Fruit fly (Drosophila melanogaster) Kc167 (cell line): ENCODE measurements around the gene CG34160.

ENCODE experiments used
- Myc ChIP-seq: fragments of >200 bp; optimal IDR thresholded peaks from 2 replicates; lab custom pipeline; 2017; ENCODE audit warnings: missing external identifiers
- Sin3A ChIP-seq: fragments of >200 bp; optimal IDR thresholded peaks from 2 replicates; lab custom pipeline; 2018; ENCODE audit warnings: missing external identifiers
- h ChIP-seq: fragments of >200 bp; optimal IDR thresholded peaks from 3 replicates; lab custom pipeline; 2018; ENCODE audit warnings: missing external identifiers
- insv ChIP-seq: fragments of >200 bp; optimal IDR thresholded peaks from 3 replicates; lab custom pipeline; 2018; ENCODE audit warnings: missing external identifiers
- psq ChIP-seq: fragments of >200 bp; optimal IDR thresholded peaks from 2 replicates; lab custom pipeline; 2017; ENCODE audit warnings: missing external identifiers
- ttk ChIP-seq: sonication (Bioruptor generic); optimal IDR thresholded peaks from 2 replicates; lab custom pipeline; 2017; ENCODE audit warnings: missing external identifiers

CG34160 gene

DNA sequence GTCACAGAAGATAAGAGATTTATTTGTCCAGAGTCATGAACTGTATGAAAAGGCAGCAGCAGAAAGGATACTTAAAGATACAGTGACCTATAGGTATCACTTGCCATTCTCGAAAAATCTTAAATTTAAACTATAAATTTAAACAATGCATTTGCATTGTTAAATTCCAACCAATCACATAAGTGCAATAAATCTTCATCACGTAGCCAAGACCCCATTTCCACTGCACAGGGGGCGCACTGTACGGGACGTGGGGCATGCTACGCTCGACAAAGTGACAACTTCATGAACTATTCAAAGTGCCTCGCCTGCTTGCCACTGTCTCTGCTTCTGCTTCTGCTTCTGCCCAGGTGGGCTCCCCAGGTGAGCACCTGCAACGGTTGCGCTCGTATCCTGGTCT lies 24.3 kb upstream of the CG34160 start:
- TF ChIP-seq ttk: no peak
- TF ChIP-seq insv: no peak
- TF ChIP-seq Sin3A (lab: Kevin White, UChicago): no peak
- TF ChIP-seq Myc (lab: Kevin White, UChicago): no peak
- no peak for TF ChIP-seq h
- no peak for TF ChIP-seq psq (lab: Kevin White, UChicago)

dm6 chr2L:10565674-10566073 lies 13.9 kb upstream of the CG34160 start:
- TF ChIP-seq psq (lab: Kevin White, UChicago) (no peak), insv (no peak), Sin3A (lab: Kevin White, UChicago) (no peak), ttk (no peak), h (no peak), Myc (lab: Kevin White, UChicago) (no peak)

DNA sequence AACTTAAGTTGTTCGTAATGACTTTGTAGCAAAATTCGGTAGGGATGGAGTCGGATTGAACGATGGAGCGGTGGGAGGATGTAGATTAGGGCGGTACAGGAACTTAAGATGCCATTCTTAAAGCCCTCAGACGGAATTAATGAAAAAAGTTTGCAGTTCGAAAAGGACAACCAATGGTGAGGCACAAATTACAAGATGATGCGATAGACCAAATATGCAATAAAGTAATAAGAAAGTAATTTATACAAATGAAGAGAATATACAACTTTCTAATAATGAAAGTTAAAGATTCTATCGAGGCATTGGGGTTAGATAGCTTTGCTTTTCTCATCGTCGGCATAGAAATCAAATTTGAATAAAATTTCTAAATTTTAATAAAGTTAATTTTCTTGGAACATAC lies 12.6 kb upstream of the CG34160 start, which contains the start of gene CG6138:
CG6138 (plus strand) TSS at position 301 of the 400 bp plus-strand sequence.
- TF ChIP-seq ttk: no peak

DNA sequence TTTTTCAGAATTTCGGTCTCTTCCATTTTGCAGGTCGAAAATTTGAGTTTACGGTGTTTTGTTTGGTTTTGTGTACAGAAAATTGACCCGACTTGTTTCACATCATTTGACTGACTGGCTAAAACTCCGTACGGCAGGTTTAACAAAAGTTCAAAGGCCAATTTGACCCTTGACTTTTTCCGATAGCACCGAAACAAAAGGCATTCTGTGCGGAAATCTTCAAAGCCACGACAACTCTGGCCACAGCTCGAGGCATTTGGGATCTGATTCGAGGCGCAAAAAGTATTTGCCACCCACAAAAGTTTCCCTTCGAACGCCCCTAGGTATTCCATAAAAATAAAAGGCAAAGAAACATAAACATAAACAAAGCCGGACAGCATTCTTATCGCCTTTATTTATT lies 1.9 kb upstream of the CG34160 start, which contains the start of gene w-cup:
w-cup (minus strand) TSS at position 101 of the 400 bp plus-strand sequence.
- no peak for TF ChIP-seq ttk
- no peak for TF ChIP-seq Myc (lab: Kevin White, UChicago)
- TF ChIP-seq Sin3A (lab: Kevin White, UChicago): no peak
- no peak for TF ChIP-seq insv
- TF ChIP-seq h: no peak
- no peak for TF ChIP-seq psq (lab: Kevin White, UChicago)

DNA sequence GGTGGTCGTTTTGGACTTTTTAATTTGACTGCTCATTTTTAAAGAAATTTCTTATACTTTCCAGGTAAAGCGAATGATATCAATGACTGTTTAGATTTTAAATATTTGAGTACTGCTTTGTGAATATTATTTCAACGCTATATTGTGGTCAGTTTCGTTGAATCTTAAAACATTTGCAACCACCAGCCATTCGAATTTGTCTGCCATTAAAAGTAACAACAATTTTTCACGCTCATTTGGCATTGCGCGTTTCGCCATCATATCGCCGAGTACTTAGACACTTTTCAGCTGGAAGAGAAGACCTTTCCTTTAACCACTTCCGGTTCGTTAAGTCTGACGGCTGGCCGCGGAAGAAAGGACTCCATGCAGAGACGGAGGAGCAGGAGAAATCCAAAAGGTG lies 2.0 kb downstream of the CG34160 start, which contains the start of gene CG34161:
CG34161 (minus strand) TSS at position 101 of the 400 bp plus-strand sequence.
- TF ChIP-seq psq (lab: Kevin White, UChicago): no peak
- TF ChIP-seq Myc (lab: Kevin White, UChicago): no peak
- no peak for TF ChIP-seq Sin3A (lab: Kevin White, UChicago)
- no peak for TF ChIP-seq insv
- TF ChIP-seq ttk: no peak
- TF ChIP-seq h: no peak

DNA sequence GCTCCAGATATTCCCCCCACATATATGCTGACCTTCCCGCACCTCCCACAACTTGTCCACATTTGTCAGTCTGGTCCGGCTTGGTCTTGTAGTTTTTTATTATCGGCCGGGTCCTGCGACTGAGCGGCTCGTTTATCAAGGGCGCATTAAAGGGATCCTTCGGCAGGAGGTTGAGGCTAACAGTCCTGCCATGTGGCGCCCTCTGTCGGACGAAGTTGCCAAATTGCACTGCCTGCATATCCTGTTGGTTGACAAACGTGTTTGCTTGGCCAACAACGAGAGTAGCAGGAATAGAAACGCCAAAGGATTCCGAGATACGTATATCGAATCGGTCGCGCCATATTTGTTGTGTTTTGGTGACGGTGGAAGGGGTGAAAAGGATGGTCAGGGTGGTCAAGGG lies 24.1 kb downstream of the CG34160 start:
- TF ChIP-seq insv (no peak), psq (lab: Kevin White, UChicago) (no peak), ttk (no peak), Sin3A (lab: Kevin White, UChicago) (no peak), Myc (lab: Kevin White, UChicago) (no peak), h (no peak)

DNA sequence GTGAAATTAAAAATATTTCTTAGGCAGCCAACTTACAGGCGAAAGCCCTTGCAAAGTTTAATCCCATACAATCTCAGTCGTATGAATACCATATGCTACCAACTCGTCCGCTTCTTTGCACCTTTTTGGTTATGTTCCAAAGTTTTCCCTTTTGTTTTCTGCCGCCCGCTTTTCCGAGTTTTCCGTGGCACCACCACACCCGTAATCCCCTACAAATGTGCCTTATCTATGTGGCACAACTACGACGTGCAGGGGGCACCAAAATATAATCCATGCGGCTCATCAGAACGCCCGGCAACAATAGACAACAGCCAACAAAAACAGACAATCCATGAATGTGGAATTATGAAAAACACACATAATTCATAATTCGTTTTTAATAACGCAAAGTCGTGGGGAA lies 28.1 kb downstream of the CG34160 start:
- TF ChIP-seq ttk: no peak
- TF ChIP-seq Sin3A (lab: Kevin White, UChicago): no peak
- no peak for TF ChIP-seq psq (lab: Kevin White, UChicago)
- TF ChIP-seq h: no peak
- no peak for TF ChIP-seq insv
- no peak for TF ChIP-seq Myc (lab: Kevin White, UChicago)

DNA sequence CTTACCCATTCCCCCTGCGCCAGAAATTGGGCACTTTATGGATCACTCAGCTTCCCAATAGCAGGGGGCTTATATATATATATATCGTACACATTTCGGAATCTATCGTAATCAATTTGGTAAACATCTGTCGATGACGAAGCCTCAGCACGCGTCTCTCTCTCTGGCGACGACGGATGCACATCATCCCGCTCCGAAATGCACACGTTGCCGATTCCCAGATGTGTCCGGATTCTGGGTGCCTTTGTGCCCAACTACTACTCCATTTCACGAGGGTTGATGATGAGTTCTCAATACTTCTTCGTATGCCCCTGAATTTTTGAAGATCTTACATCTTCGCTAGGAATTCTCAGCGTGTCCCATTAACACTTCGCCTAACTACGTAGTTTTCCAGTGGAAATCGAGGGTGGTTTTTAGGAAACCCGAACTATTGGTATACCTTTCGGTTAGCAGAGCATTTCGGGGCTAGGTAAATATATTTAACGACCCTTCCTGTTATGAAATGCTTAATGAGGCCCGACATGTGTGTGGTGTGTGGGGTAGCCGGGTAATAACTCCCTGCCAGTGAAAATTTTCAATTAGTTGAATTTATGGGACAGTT lies 29.2 kb downstream of the CG34160 start:
- TF ChIP-seq Myc (lab: Kevin White, UChicago): no peak
- TF ChIP-seq h: no peak

dm6 chr2L:10613104-10613503 lies 33.6 kb downstream of the CG34160 start:
- TF ChIP-seq ttk (no peak), Myc (lab: Kevin White, UChicago) (no peak), psq (lab: Kevin White, UChicago) (no peak), insv (no peak), Sin3A (lab: Kevin White, UChicago) (no peak)

- TF ChIP-seq psq (lab: Kevin White, UChicago) (no peak), Myc (lab: Kevin White, UChicago) (no peak), ttk (no peak), h (no peak), Sin3A (lab: Kevin White, UChicago) (no peak), insv (no peak)
These were observed 35.3 kb downstream of the CG34160 start for dm6 chr2L:10614660-10615479.

- TF ChIP-seq Sin3A (lab: Kevin White, UChicago) (no peak), insv (no peak), psq (lab: Kevin White, UChicago) (no peak), ttk (no peak), Myc (lab: Kevin White, UChicago) (no peak), h (no peak)
These were observed 36.3 kb downstream of the CG34160 start for dm6 chr2L:10615889-10616288.

DNA sequence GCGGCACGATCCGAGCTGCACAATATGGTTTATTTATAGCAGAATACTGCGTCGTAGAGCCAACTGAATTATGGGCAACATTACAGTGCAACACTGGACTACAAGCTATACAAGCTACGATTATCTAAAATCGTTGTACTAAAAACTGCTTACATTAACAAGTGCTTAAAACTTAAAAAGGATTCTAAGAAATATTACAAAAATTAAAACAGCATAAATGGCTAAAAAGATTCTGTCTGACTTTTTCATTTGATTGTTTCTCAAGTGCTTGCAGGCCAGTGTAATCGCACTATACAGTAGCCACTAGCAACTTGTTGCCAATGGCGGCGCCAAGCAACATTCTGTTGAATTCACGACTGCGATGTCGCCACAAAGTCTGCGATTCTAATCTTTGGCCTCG lies 37.2 kb downstream of the CG34160 start:
- TF ChIP-seq psq (lab: Kevin White, UChicago) (no peak), insv (no peak), h (no peak), ttk (no peak), Sin3A (lab: Kevin White, UChicago) (no peak), Myc (lab: Kevin White, UChicago) (no peak)

- TF ChIP-seq ttk (no peak), insv (no peak), Sin3A (lab: Kevin White, UChicago) (no peak), h (no peak), psq (lab: Kevin White, UChicago) (no peak), Myc (lab: Kevin White, UChicago) (no peak)
These were observed 46.4 kb downstream of the CG34160 start for dm6 chr2L:10625935-10626334.
